Fruit fly (Drosophila melanogaster): Measurements from ENCODE around the gene cutlet.

Gene cutlet

dm6 chr2L:3662307-3662795, 49.2 kb downstream of the cutlet start, which contains the start of gene Drgx (continued):
- TF ChIP-seq CG9437 (GFP tag; optimal IDR thresholded peaks at IDR 0.05) = no peak
- TF ChIP-seq ash1 (GFP tag; optimal IDR thresholded peaks at IDR 0.05) = no peak
- TF ChIP-seq cg (GFP tag; optimal IDR thresholded peaks at IDR 0.05) = peak; percentile 11
- no peak for TF ChIP-seq schlank (tag; optimal IDR thresholded peaks at IDR 0.05)
- no peak for TF ChIP-seq Myb (GFP tag; optimal IDR thresholded peaks at IDR 0.05)
- no peak for TF ChIP-seq CG10462 (GFP tag; optimal IDR thresholded peaks at IDR 0.05)
- TF ChIP-seq CG11247 (GFP tag; IDR thresholded peaks at IDR 0.05) = no peak
- TF ChIP-seq fd96Cb (tag; optimal IDR thresholded peaks at IDR 0.05) = no peak
- no peak for TF ChIP-seq cas (GFP tag; IDR thresholded peaks at IDR 0.05)
- no peak for TF ChIP-seq btn (GFP tag; optimal IDR thresholded peaks at IDR 0.05)
- no peak for TF ChIP-seq sqz (GFP tag; optimal IDR thresholded peaks at IDR 0.05)
- no peak for TF ChIP-seq CG9797 (GFP tag; optimal IDR thresholded peaks at IDR 0.05)
- no peak for TF ChIP-seq Scr (GFP tag; IDR thresholded peaks at IDR 0.05; ENCODE audit: partially characterized antibody)
- no peak for TF ChIP-seq CG12299 (tag; optimal IDR thresholded peaks at IDR 0.05)
- no peak for TF ChIP-seq Hsf (GFP tag; optimal IDR thresholded peaks at IDR 0.05)
- TF ChIP-seq Hey (tag; optimal IDR thresholded peaks at IDR 0.05) = no peak
- TF ChIP-seq Nf-YA (GFP tag; IDR thresholded peaks at IDR 0.05) = peak; percentile 92
- TF ChIP-seq CG10147 (GFP tag; optimal IDR thresholded peaks at IDR 0.05) = no peak
- TF ChIP-seq CG10543 (GFP tag; optimal IDR thresholded peaks at IDR 0.05) = no peak
- TF ChIP-seq CG1603 (tag; optimal IDR thresholded peaks at IDR 0.05) = no peak
- TF ChIP-seq CG14860 (GFP tag; IDR thresholded peaks at IDR 0.05; ENCODE audit: partially characterized antibody) = no peak
- TF ChIP-seq CG6654 (GFP tag; optimal IDR thresholded peaks at IDR 0.05) = no peak
- no peak for TF ChIP-seq NFAT (GFP tag; IDR thresholded peaks at IDR 0.05)
- no peak for TF ChIP-seq CG9932 (GFP tag; IDR thresholded peaks at IDR 0.05)
- no peak for TF ChIP-seq Dp (GFP tag; optimal IDR thresholded peaks at IDR 0.05)
- no peak for TF ChIP-seq CG3838 (GFP tag; optimal IDR thresholded peaks at IDR 0.05)
- TF ChIP-seq CG11695 (GFP tag; IDR thresholded peaks at IDR 0.05) = no peak
- TF ChIP-seq CG2116 (GFP tag; optimal IDR thresholded peaks at IDR 0.05) = no peak
- no peak for TF ChIP-seq HmgD (GFP tag; optimal IDR thresholded peaks at IDR 0.05)
- TF ChIP-seq CG1602 (GFP tag; optimal IDR thresholded peaks at IDR 0.05) = no peak
- no peak for TF ChIP-seq stc (GFP tag; IDR thresholded peaks at IDR 0.05)
- TF ChIP-seq CG31388 (GFP tag; optimal IDR thresholded peaks at IDR 0.05) = no peak
- TF ChIP-seq Jarid2 (GFP tag; optimal IDR thresholded peaks at IDR 0.05) = peak; percentile 59
- peak; percentile 97 for TF ChIP-seq ewg (GFP tag; optimal IDR thresholded peaks at IDR 0.05)
- no peak for TF ChIP-seq scrt (GFP tag; optimal IDR thresholded peaks at IDR 0.05)
- no peak for TF ChIP-seq emc (GFP tag; optimal IDR thresholded peaks at IDR 0.05)
- no peak for TF ChIP-seq peb (GFP tag; IDR thresholded peaks at IDR 0.05)
- TF ChIP-seq CG15601 (tag; optimal IDR thresholded peaks at IDR 0.05) = no peak
- TF ChIP-seq CG18764 (GFP tag; optimal IDR thresholded peaks at IDR 0.05) = no peak
- no peak for TF ChIP-seq CG11504 (tag; optimal IDR thresholded peaks at IDR 0.05)
- TF ChIP-seq trem (tag; optimal IDR thresholded peaks at IDR 0.05) = no peak
- no peak for TF ChIP-seq CG15696 (tag; optimal IDR thresholded peaks at IDR 0.05)
- TF ChIP-seq gsb (GFP tag; IDR thresholded peaks at IDR 0.05) = no peak
- TF ChIP-seq Hand (GFP tag; optimal IDR thresholded peaks at IDR 0.05) = no peak
- no peak for TF ChIP-seq ATbp (GFP tag; optimal IDR thresholded peaks at IDR 0.05)
- TF ChIP-seq seq (GFP tag; IDR thresholded peaks at IDR 0.05) = peak; percentile 82
- no peak for TF ChIP-seq trh (GFP tag; optimal IDR thresholded peaks at IDR 0.05)
- TF ChIP-seq Ada2b (GFP tag; IDR thresholded peaks at IDR 0.05) = no peak
- peak; percentile 6 for TF ChIP-seq CoRest (tag; optimal IDR thresholded peaks at IDR 0.05)
- no peak for TF ChIP-seq E2f1 (GFP tag; IDR thresholded peaks at IDR 0.05)
- no peak for TF ChIP-seq CG8924 (tag; optimal IDR thresholded peaks at IDR 0.05)
- no peak for TF ChIP-seq Fer2 (tag; optimal IDR thresholded peaks at IDR 0.05)

Measured in whole organism, embryonic.